Worm (Caenorhabditis elegans) whole organism, early embryonic: ENCODE results near the gene hil-1.

Experiments
- B0310.2 ChIP-seq: sonication (generic microtip); optimal IDR thresholded peaks from 2 replicates; lab custom pipeline; 2016; ENCODE audit warnings: mild to moderate bottlenecking, missing genetic modification characterization, missing compliant biosample characterization
- ama-1 ChIP-seq: fragments of 150-350 bp; optimal IDR thresholded peaks from 2 replicates; lab custom pipeline; 2014
- ets-7 ChIP-seq: sonication (generic microtip); optimal IDR thresholded peaks from 2 replicates; lab custom pipeline; 2016; ENCODE audit warnings: missing genotype, missing genetic modification characterization, missing compliant biosample characterization
- flt-1 ChIP-seq: fragments of 200-800 bp; sonication (Bioruptor generic); IDR thresholded peaks from 2 replicates; pipeline ENCODE4 v1.3.6; 2022; ENCODE audit warnings: missing genetic modification characterization, missing compliant biosample characterization
- hnd-1 ChIP-seq: sonication (generic microtip); optimal IDR thresholded peaks from 2 replicates; lab custom pipeline; 2016; ENCODE audit warnings: missing genetic modification characterization, missing compliant biosample characterization
- pes-1 ChIP-seq: fragments of 200-800 bp; sonication (Bioruptor generic); IDR thresholded peaks from 2 replicates; pipeline ENCODE4 v1.3.6; 2022; ENCODE audit warnings: missing genetic modification reagents, missing genetic modification characterization, missing compliant biosample characterization
- tbx-11 ChIP-seq: fragments of 200-800 bp; sonication (Bioruptor generic); IDR thresholded peaks from 2 replicates; pipeline ENCODE4 v1.3.6; 2022; ENCODE audit warnings: missing genetic modification characterization, missing compliant biosample characterization
- tbx-37 ChIP-seq: fragments of 200-800 bp; sonication (Bioruptor generic); conservative IDR thresholded peaks from 2 replicates; pipeline ENCODE4 v1.3.6; 2022; ENCODE audit warnings: missing genetic modification reagents, missing genetic modification characterization, missing compliant biosample characterization

ce11 chrV:14924104-14924503 lies 25.5 kb upstream of the hil-1 start, which contains the start of gene srg-54:
- TF ChIP-seq hnd-1 (no peak), flt-1 (no peak), ama-1 (lab: Kevin White, UChicago) (no peak), B0310.2 (no peak), ets-7 (tag; lab: Kevin White, UChicago) (no peak), tbx-11 (GFP tag; lab: Robert Waterston, UW) (no peak), tbx-37 (no peak), pes-1 (GFP tag; lab: Robert Waterston, UW) (no peak)
